Worm (Caenorhabditis elegans): ENCODE results near the gene ins-3.
A peak's percentile ranks its signal among the peaks of the same experiment; 100 is the strongest.

ins-3 gene

ce11 chrII:5997257-5997656 lies 6.7 kb upstream of the ins-3 start, which contains the start of gene ins-5:
Gene ins-5 (plus strand): TSS chrII:5997557.
- TF ChIP-seq W03F9.2 (tag; optimal IDR thresholded peaks at IDR 0.05) (no peak), dao-5 (tag; optimal IDR thresholded peaks at IDR 0.05) (no peak), him-1 (tag; optimal IDR thresholded peaks at IDR 0.05) (no peak)

ce11 chrII:5996066-5996465 lies 5.5 kb upstream of the ins-3 start, which contains the start of gene ins-4:
Gene ins-4 (plus strand): TSS chrII:5996366.
- TF ChIP-seq W03F9.2 (tag; optimal IDR thresholded peaks at IDR 0.05): no peak
- no peak for TF ChIP-seq dao-5 (tag; optimal IDR thresholded peaks at IDR 0.05)
- no peak for TF ChIP-seq him-1 (tag; optimal IDR thresholded peaks at IDR 0.05)

- TF ChIP-seq dao-5 (tag; optimal IDR thresholded peaks at IDR 0.05) (no peak), W03F9.2 (tag; optimal IDR thresholded peaks at IDR 0.05) (no peak), him-1 (tag; optimal IDR thresholded peaks at IDR 0.05) (no peak)
Observed at ce11 chrII:5988224-5988623, 2.3 kb downstream of the ins-3 start, which contains the start of gene ins-2. Gene ins-2 (plus strand): TSS chrII:5988524.

- TF ChIP-seq dao-5 (tag; optimal IDR thresholded peaks at IDR 0.05) (no peak), W03F9.2 (tag; optimal IDR thresholded peaks at IDR 0.05) (no peak), him-1 (tag; optimal IDR thresholded peaks at IDR 0.05) (no peak)
Observed at ce11 chrII:5974878-5975277, 15.7 kb downstream of the ins-3 start, which contains the start of gene B0034.5. Gene B0034.5 (minus strand): TSS chrII:5974978.

- TF ChIP-seq him-1 (tag; optimal IDR thresholded peaks at IDR 0.05) (no peak), W03F9.2 (tag; optimal IDR thresholded peaks at IDR 0.05) (no peak), dao-5 (tag; optimal IDR thresholded peaks at IDR 0.05) (no peak)
Observed at ce11 chrII:5969303-5969702, 21.3 kb downstream of the ins-3 start, which contains the start of gene B0034.4. Gene B0034.4 (minus strand): TSS chrII:5969531.

- TF ChIP-seq dao-5 (tag; optimal IDR thresholded peaks at IDR 0.05): no peak
- TF ChIP-seq him-1 (tag; optimal IDR thresholded peaks at IDR 0.05): no peak
- no peak for TF ChIP-seq W03F9.2 (tag; optimal IDR thresholded peaks at IDR 0.05)
Observed at ce11 chrII:5968037-5968436, 22.5 kb downstream of the ins-3 start, which contains the start of gene B0034.1. Gene B0034.1 (plus strand): TSS chrII:5968337.

- TF ChIP-seq him-1 (tag; optimal IDR thresholded peaks at IDR 0.05) (peak; percentile 18), dao-5 (tag; optimal IDR thresholded peaks at IDR 0.05) (no peak), W03F9.2 (tag; optimal IDR thresholded peaks at IDR 0.05) (no peak)
Observed at ce11 chrII:5966637-5967036, 23.9 kb downstream of the ins-3 start.

ce11 chrII:5964962-5965361 lies 25.6 kb downstream of the ins-3 start:
- no peak for TF ChIP-seq him-1 (tag; optimal IDR thresholded peaks at IDR 0.05)
- no peak for TF ChIP-seq dao-5 (tag; optimal IDR thresholded peaks at IDR 0.05)
- no peak for TF ChIP-seq W03F9.2 (tag; optimal IDR thresholded peaks at IDR 0.05)

- TF ChIP-seq him-1 (tag; optimal IDR thresholded peaks at IDR 0.05): no peak
- no peak for TF ChIP-seq W03F9.2 (tag; optimal IDR thresholded peaks at IDR 0.05)
- TF ChIP-seq dao-5 (tag; optimal IDR thresholded peaks at IDR 0.05): no peak
Observed at ce11 chrII:5962343-5962742, 28.2 kb downstream of the ins-3 start.

ce11 chrII:5961317-5961716 lies 29.3 kb downstream of the ins-3 start, which contains the start of gene B0034.7:
Gene B0034.7 (plus strand): TSS chrII:5961617.
- TF ChIP-seq dao-5 (tag; optimal IDR thresholded peaks at IDR 0.05) (no peak), W03F9.2 (tag; optimal IDR thresholded peaks at IDR 0.05) (no peak), him-1 (tag; optimal IDR thresholded peaks at IDR 0.05) (no peak)

ce11 chrII:5959575-5960119 lies 30.9 kb downstream of the ins-3 start:
- TF ChIP-seq him-1 (tag; optimal IDR thresholded peaks at IDR 0.05) (no peak), dao-5 (tag; optimal IDR thresholded peaks at IDR 0.05) (no peak), W03F9.2 (tag; optimal IDR thresholded peaks at IDR 0.05) (no peak)

ce11 chrII:5957803-5958367 lies 32.7 kb downstream of the ins-3 start:
- TF ChIP-seq W03F9.2 (tag; optimal IDR thresholded peaks at IDR 0.05): no peak
- no peak for TF ChIP-seq dao-5 (tag; optimal IDR thresholded peaks at IDR 0.05)
- TF ChIP-seq him-1 (tag; optimal IDR thresholded peaks at IDR 0.05): no peak

ce11 chrII:5956583-5956982 lies 34.0 kb downstream of the ins-3 start, which contains the start of gene casy-1:
Gene casy-1 (minus strand): TSS chrII:5956683.
- TF ChIP-seq W03F9.2 (tag; optimal IDR thresholded peaks at IDR 0.05): no peak
- no peak for TF ChIP-seq him-1 (tag; optimal IDR thresholded peaks at IDR 0.05)
- TF ChIP-seq dao-5 (tag; optimal IDR thresholded peaks at IDR 0.05): no peak

- TF ChIP-seq dao-5 (tag; optimal IDR thresholded peaks at IDR 0.05): no peak
- peak; percentile 6 for TF ChIP-seq him-1 (tag; optimal IDR thresholded peaks at IDR 0.05)
Observed at ce11 chrII:5955638-5956167, 34.9 kb downstream of the ins-3 start.

Measured in whole organism, L4/young adult.